Worm (Caenorhabditis elegans) whole organism, L1 larva: Measurements from ENCODE around the gene C42C1.19.

ENCODE experiments used
- lsy-2 ChIP-seq, 2 experiments: fragments of 150-350 bp; optimal IDR thresholded peaks; 2 replicates each; lab custom pipeline; 2014; ENCODE audit warnings: missing biosample characterization in 2 of 2, missing genetic modification characterization in 2 of 2
- unc-130 ChIP-seq: fragments of 150-350 bp; optimal IDR thresholded peaks from 2 replicates; lab custom pipeline; 2017; ENCODE audit warnings: missing biosample characterization, missing genetic modification characterization, inconsistent platforms

- TF ChIP-seq lsy-2 (tag; optimal IDR thresholded peaks at IDR 0.05; lab: Kevin White, UChicago): no peak
- TF ChIP-seq unc-130 (tag; lab: Kevin White, UChicago): no peak
Measured at ce11 chrIV:12334142-12334541, 51.6 kb downstream of the C42C1.19 start.
